Worm (Caenorhabditis elegans): ENCODE measurements around the gene T14G8.2.

T14G8.2 gene

DNA sequence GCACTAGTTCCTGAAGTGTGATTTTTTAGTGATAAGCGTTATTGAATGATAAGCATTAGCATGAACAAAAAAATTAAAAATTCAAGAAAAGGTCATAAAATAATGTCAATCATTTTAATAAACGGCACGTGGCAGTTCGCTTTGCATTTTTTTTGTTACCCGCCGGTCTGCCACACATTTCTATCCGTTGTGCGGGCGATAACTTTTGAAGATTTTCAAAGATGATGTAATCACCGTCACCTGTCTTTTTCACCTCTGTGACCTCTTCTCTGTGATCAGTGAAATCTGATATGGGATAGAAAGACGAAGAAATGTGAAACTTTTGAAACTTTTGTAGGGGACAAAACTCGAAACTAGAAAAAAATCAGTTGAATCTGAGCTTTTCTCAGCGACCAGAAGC, 20.1 kb downstream of the T14G8.2 start (continued):
- TF ChIP-seq nhr-19 (GFP tag; conservative IDR thresholded peaks at IDR 0.05) (peak; percentile 60), lsy-2 (tag; optimal IDR thresholded peaks at IDR 0.05) (peak; percentile 39 to 49)

ce11 chrX:12881174-12881573, 23.4 kb downstream of the T14G8.2 start:
- peak; percentile 12 for TF ChIP-seq lin-14 (GFP tag; optimal IDR thresholded peaks at IDR 0.05)
- TF ChIP-seq fos-1 (tag; optimal IDR thresholded peaks at IDR 0.05) = no peak
- TF ChIP-seq C16A3.4 (tag; optimal IDR thresholded peaks at IDR 0.05) = no peak
- no peak for TF ChIP-seq snu-23 (GFP tag; optimal IDR thresholded peaks at IDR 0.05)
- TF ChIP-seq lin-13 (GFP tag; optimal IDR thresholded peaks at IDR 0.05) = no peak
- TF ChIP-seq efl-3 (GFP tag; optimal IDR thresholded peaks at IDR 0.05) = no peak
- TF ChIP-seq ceh-63 (GFP tag; optimal IDR thresholded peaks at IDR 0.05) = no peak

- TF ChIP-seq fkh-10 (GFP tag; optimal IDR thresholded peaks at IDR 0.05) = no peak
- peak in 1 of 2 experiments; percentile 29 for TF ChIP-seq lsy-2 (tag; optimal IDR thresholded peaks at IDR 0.05)
- peak; percentile 78 for TF ChIP-seq fkh-8 (tag; optimal IDR thresholded peaks at IDR 0.05)
- no peak for TF ChIP-seq xbp-1 (tag; optimal IDR thresholded peaks at IDR 0.05)
- TF ChIP-seq nhr-11 (tag; optimal IDR thresholded peaks at IDR 0.05) = peak; percentile 3
- no peak for TF ChIP-seq hpl-2 (GFP tag; optimal IDR thresholded peaks at IDR 0.05)
- TF ChIP-seq nhr-71 (tag; optimal IDR thresholded peaks at IDR 0.05) = peak; percentile 52
- TF ChIP-seq hlh-4 (tag; optimal IDR thresholded peaks at IDR 0.05) = peak; percentile 38
- TF ChIP-seq nhr-76 (tag; optimal IDR thresholded peaks at IDR 0.05) = no peak
- no peak for TF ChIP-seq nhr-19 (GFP tag; conservative IDR thresholded peaks at IDR 0.05)
- TF ChIP-seq C16A3.4 (tag; optimal IDR thresholded peaks at IDR 0.05) = no peak
- no peak for TF ChIP-seq fos-1 (tag; optimal IDR thresholded peaks at IDR 0.05)
- TF ChIP-seq dsc-1 (tag; optimal IDR thresholded peaks at IDR 0.05) = peak; percentile 14
- TF ChIP-seq swsn-7 (tag; optimal IDR thresholded peaks at IDR 0.05) = peak; percentile 2
- peak; percentile 44 for TF ChIP-seq nhr-47 (tag; optimal IDR thresholded peaks at IDR 0.05)
- TF ChIP-seq efl-1 (optimal IDR thresholded peaks at IDR 0.05) = no peak
- TF ChIP-seq efl-1 (GFP tag; optimal IDR thresholded peaks at IDR 0.05 in 1 of 2) = peak in 1 of 2 experiments; percentile 52
Observed at ce11 chrX:12884873-12885272, 27.1 kb downstream of the T14G8.2 start, which contains the start of gene gpc-1. TSS of gene gpc-1 (minus strand) at chrX:12884989.

- TF ChIP-seq zip-4 (GFP tag; optimal IDR thresholded peaks at IDR 0.05) (peak; percentile 74), mab-9 (GFP tag; IDR thresholded peaks at IDR 0.05) (no peak), egl-13 (tag; optimal IDR thresholded peaks at IDR 0.05) (peak; percentile 24), zag-1 (tag; optimal IDR thresholded peaks at IDR 0.05) (no peak), snu-23 (GFP tag; optimal IDR thresholded peaks at IDR 0.05) (peak; percentile 84), hpl-2 (GFP tag; optimal IDR thresholded peaks at IDR 0.05) (no peak), skn-1 (tag; optimal IDR thresholded peaks at IDR 0.05) (peak; percentile 57), nhr-20 (tag; optimal IDR thresholded peaks at IDR 0.05) (peak; percentile 77), ceh-88 (GFP tag; IDR thresholded peaks at IDR 0.05) (peak; percentile 57), mef-2 (tag; optimal IDR thresholded peaks at IDR 0.05) (no peak), egl-27 (tag; optimal IDR thresholded peaks at IDR 0.05) (peak in 1 of 2 experiments; percentile 41), sptf-1 (tag; optimal IDR thresholded peaks at IDR 0.05) (no peak), pqm-1 (tag; optimal IDR thresholded peaks at IDR 0.05) (no peak), xbp-1 (tag; optimal IDR thresholded peaks at IDR 0.05) (peak; percentile 65), lin-35 (GFP tag; optimal IDR thresholded peaks at IDR 0.05) (peak in 1 of 2 experiments; percentile 53), ceh-82 (tag; optimal IDR thresholded peaks at IDR 0.05) (peak; percentile 72 to 81 (median 80)), jun-1 (tag; optimal IDR thresholded peaks at IDR 0.05) (peak; percentile 83), hlh-17 (GFP tag; optimal IDR thresholded peaks at IDR 0.05; ENCODE audit: borderline replicate concordance) (no peak), C34B4.2 (tag; optimal IDR thresholded peaks at IDR 0.05) (no peak), dpl-1 (GFP tag; optimal IDR thresholded peaks at IDR 0.05) (peak in 2 of 3 experiments; percentile 6 to 37), nhr-90 (tag; optimal IDR thresholded peaks at IDR 0.05; ENCODE audit: poor library complexity) (peak; percentile 67), mdl-1 (tag; optimal IDR thresholded peaks at IDR 0.05) (peak in 1 of 2 experiments; percentile 63), pax-3 (tag; optimal IDR thresholded peaks at IDR 0.05) (peak; percentile 71), C16A3.4 (tag; optimal IDR thresholded peaks at IDR 0.05) (peak; percentile 70), unc-86 (tag; optimal IDR thresholded peaks at IDR 0.05) (peak; percentile 26), sox-4 (tag; optimal IDR thresholded peaks at IDR 0.05) (peak; percentile 51), nhr-71 (tag; optimal IDR thresholded peaks at IDR 0.05) (peak; percentile 86), tlp-1 (tag; optimal IDR thresholded peaks at IDR 0.05) (no peak), fkh-4 (tag; optimal IDR thresholded peaks at IDR 0.05; ENCODE audit: borderline replicate concordance) (no peak)
Observed at ce11 chrX:12889837-12890449, 32.1 kb downstream of the T14G8.2 start.
